Fruit fly (Drosophila melanogaster): ENCODE data around the gene kmg.
A peak's percentile ranks its signal among the peaks of the same experiment; 100 is the strongest.

The kmg gene

dm6 chr2L:13164994-13165801 lies 4.9 kb downstream of the kmg start, which contains the start of gene Sirt1 (continued):
- TF ChIP-seq CG1024 (GFP tag; IDR thresholded peaks at IDR 0.05): 0 out of 2 replicates have a peak, but pooled peaks have one; percentile 38
- TF ChIP-seq lola (GFP tag; optimal IDR thresholded peaks at IDR 0.05): peak in 1 of 3 experiments; percentile 93
- TF ChIP-seq CG1602 (GFP tag; optimal IDR thresholded peaks at IDR 0.05): peak; percentile 91
- TF ChIP-seq sisA (GFP tag; IDR thresholded peaks at IDR 0.05): peak; percentile 78
- TF ChIP-seq phol (tag; optimal IDR thresholded peaks at IDR 0.05): peak; percentile 87
- TF ChIP-seq Mes4 (GFP tag; optimal IDR thresholded peaks at IDR 0.05): no peak
- peak; percentile 85 for TF ChIP-seq NFAT (GFP tag; IDR thresholded peaks at IDR 0.05)
- TF ChIP-seq CG12391 (tag; optimal IDR thresholded peaks at IDR 0.05): peak; percentile 92
- peak; percentile 70 for TF ChIP-seq CG9797 (GFP tag; optimal IDR thresholded peaks at IDR 0.05)
- TF ChIP-seq GATAe (GFP tag; conservative IDR thresholded peaks at IDR 0.05): no peak
- no peak for TF ChIP-seq ac (GFP tag; optimal IDR thresholded peaks at IDR 0.05)
- TF ChIP-seq exex (tag; optimal IDR thresholded peaks at IDR 0.05): no peak
- no peak for TF ChIP-seq CG9876 (GFP tag; optimal IDR thresholded peaks at IDR 0.05)
- TF ChIP-seq CG6813 (GFP tag; optimal IDR thresholded peaks at IDR 0.05): peak; percentile 73
- TF ChIP-seq CG4360 (GFP tag; IDR thresholded peaks at IDR 0.05): no peak
- TF ChIP-seq Dbx (GFP tag; IDR thresholded peaks at IDR 0.05): peak; percentile 84; the same call in 2 of the 3 replicates
- TF ChIP-seq CG17361 (GFP tag; IDR thresholded peaks at IDR 0.05): peak; percentile 98
- TF ChIP-seq hb (GFP tag; IDR thresholded peaks at IDR 0.05; ENCODE audit: partially characterized antibody): no peak
- peak; percentile 74 for TF ChIP-seq ssp (GFP tag; IDR thresholded peaks at IDR 0.05)
- no peak for TF ChIP-seq TFAM (GFP tag; optimal IDR thresholded peaks at IDR 0.05)
- no peak for TF ChIP-seq CG42726 (GFP tag; IDR thresholded peaks at IDR 0.05; ENCODE audit: partially characterized antibody)
- TF ChIP-seq Atf6 (GFP tag; IDR thresholded peaks at IDR 0.05): peak; percentile 75
- no peak for TF ChIP-seq dm (GFP tag; optimal IDR thresholded peaks at IDR 0.05)
- TF ChIP-seq chm (GFP tag; IDR thresholded peaks at IDR 0.05): peak; percentile 22; the same call in 1 of the 2 replicates
- peak; percentile 45; the same call in 1 of the 2 replicates for TF ChIP-seq CG17612 (GFP tag; IDR thresholded peaks at IDR 0.05)
- TF ChIP-seq crp (GFP tag; optimal IDR thresholded peaks at IDR 0.05): peak in 1 of 2 experiments; percentile 49
- peak; percentile 80 for TF ChIP-seq nerfin-1 (tag; optimal IDR thresholded peaks at IDR 0.05)
- peak; percentile 91 for TF ChIP-seq bcd (GFP tag; optimal IDR thresholded peaks at IDR 0.05)
- TF ChIP-seq CG31441 (GFP tag; IDR thresholded peaks at IDR 0.05): peak; percentile 92
- no peak for TF ChIP-seq maf-S (GFP tag; optimal IDR thresholded peaks at IDR 0.05)
- TF ChIP-seq tll (GFP tag; optimal IDR thresholded peaks at IDR 0.05): no peak
- no peak for TF ChIP-seq hkb (optimal IDR thresholded peaks at IDR 0.05)
- TF ChIP-seq hkb (GFP tag; IDR thresholded peaks at IDR 0.05): peak; percentile 46; the same call in 1 of the 2 replicates
- TF ChIP-seq Sox102F (GFP tag; optimal IDR thresholded peaks at IDR 0.05): peak; percentile 82
- peak; percentile 87 for TF ChIP-seq cg (GFP tag; optimal IDR thresholded peaks at IDR 0.05)
- peak; percentile 45 for TF ChIP-seq CG15514 (GFP tag; optimal IDR thresholded peaks at IDR 0.05)
- peak; percentile 70; the same call in 1 of the 3 replicates for TF ChIP-seq so (GFP tag; IDR thresholded peaks at IDR 0.05)
- peak; percentile 54 for TF ChIP-seq sd (tag; optimal IDR thresholded peaks at IDR 0.05)
- peak; percentile 59 for TF ChIP-seq Oaz (GFP tag; IDR thresholded peaks at IDR 0.05)
- no peak for TF ChIP-seq C15 (GFP tag; IDR thresholded peaks at IDR 0.05)
- peak; percentile 80 for TF ChIP-seq CG33557 (GFP tag; optimal IDR thresholded peaks at IDR 0.05)
- TF ChIP-seq btn (GFP tag; optimal IDR thresholded peaks at IDR 0.05): no peak
- TF ChIP-seq H15 (GFP tag; IDR thresholded peaks at IDR 0.05): peak; percentile 56; the same call in 2 of the 3 replicates
- peak; percentile 93 for TF ChIP-seq row (GFP tag; IDR thresholded peaks at IDR 0.05)
- peak in 1 of 3 experiments; percentile 86 for TF ChIP-seq Stat92E (GFP tag; optimal IDR thresholded peaks at IDR 0.05)
- TF ChIP-seq CG4424 (GFP tag; optimal IDR thresholded peaks at IDR 0.05): peak; percentile 90
- peak; percentile 49 for TF ChIP-seq Max (GFP tag; optimal IDR thresholded peaks at IDR 0.05)
- TF ChIP-seq trh (GFP tag; optimal IDR thresholded peaks at IDR 0.05): peak; percentile 57

Data from whole organism, embryonic.